Fruit fly (Drosophila melanogaster) whole organism, embryonic: ENCODE results near the gene CG42489.

Source experiments
- Antp ChIP-seq: fragments of 200-800 bp; sonication (Bioruptor generic); optimal IDR thresholded peaks from 3 replicates; lab custom pipeline; 2016; ENCODE audit warnings: missing biosample characterization, missing genetic modification characterization
- Awh ChIP-seq: fragments of 200-800 bp; sonication (Bioruptor generic); IDR thresholded peaks from 2 replicates; pipeline ENCODE4, ENCODE4 v1.3.6; 2022; ENCODE audit warnings: missing biosample characterization, missing genetic modification characterization
- C15 ChIP-seq: fragments of 200-800 bp; sonication (Bioruptor generic); IDR thresholded peaks from 3 replicates; pipeline ENCODE4 v1.3.6; 2022; ENCODE audit warnings: missing biosample characterization, missing genetic modification characterization
- CG1024 ChIP-seq: fragments of 200-800 bp; sonication (Bioruptor generic); IDR thresholded peaks from 2 replicates; pipeline ENCODE4 v1.3.6; 2022; ENCODE audit warnings: missing biosample characterization, missing genetic modification characterization
- CG10321 ChIP-seq: fragments of 200-800 bp; sonication (Bioruptor generic); IDR thresholded peaks from 2 replicates; pipeline ENCODE4 v1.3.6; 2022; ENCODE audit warnings: missing biosample characterization, missing genetic modification characterization
- CG10654 ChIP-seq: fragments of 200-800 bp; sonication (Bioruptor generic); optimal IDR thresholded peaks from 2 replicates; lab custom pipeline; 2016; ENCODE audit warnings: missing biosample characterization, missing genetic modification characterization
- CG10959 ChIP-seq: fragments of 200-800 bp; sonication (Bioruptor generic); IDR thresholded peaks from 2 replicates; pipeline ENCODE4 v1.3.6; 2022; ENCODE audit warnings: missing biosample characterization, missing genetic modification characterization
- CG11398 ChIP-seq: fragments of 200-800 bp; sonication (Bioruptor generic); optimal IDR thresholded peaks from 2 replicates; lab custom pipeline; 2016; ENCODE audit warnings: missing biosample characterization, missing genetic modification characterization
- CG12391 ChIP-seq: fragments of 200-800 bp; sonication (Bioruptor generic); optimal IDR thresholded peaks from 3 replicates; lab custom pipeline; 2018; ENCODE audit warnings: missing biosample characterization, mild to moderate bottlenecking, missing genetic modification characterization, moderate library complexity
- CG13123 ChIP-seq: fragments of 200-800 bp; sonication (Bioruptor generic); optimal IDR thresholded peaks from 2 replicates; lab custom pipeline; 2016; ENCODE audit warnings: missing biosample characterization, missing genetic modification characterization
- CG18262 ChIP-seq: fragments of 200-800 bp; optimal IDR thresholded peaks from 3 replicates; lab custom pipeline; 2019; ENCODE audit warnings: missing biosample characterization, mild to moderate bottlenecking, missing genetic modification characterization, moderate library complexity
- CG18764 ChIP-seq: fragments of 200-800 bp; sonication (Bioruptor generic); optimal IDR thresholded peaks from 3 replicates; lab custom pipeline; 2016; ENCODE audit warnings: missing biosample characterization, missing genetic modification characterization
- CG2120 ChIP-seq: fragments of 200-800 bp; sonication (Bioruptor generic); optimal IDR thresholded peaks from 3 replicates; lab custom pipeline; 2016; ENCODE audit warnings: missing biosample characterization, missing genetic modification characterization
- CG2678 ChIP-seq: fragments of 200-800 bp; sonication (Bioruptor generic); optimal IDR thresholded peaks from 3 replicates; lab custom pipeline; 2019; ENCODE audit warnings: missing biosample characterization, mild to moderate bottlenecking, missing genetic modification characterization, moderate library complexity
- CG34224 ChIP-seq: fragments of 200-800 bp; sonication (Bioruptor generic); IDR thresholded peaks from 3 replicates; pipeline ENCODE4 v1.3.6; 2022; ENCODE audit warnings: missing biosample characterization, missing genetic modification characterization; ENCODE audit not compliant: partially characterized antibody
- CG3847 ChIP-seq: fragments of 200-800 bp; sonication (Bioruptor generic); IDR thresholded peaks from 2 replicates; pipeline ENCODE4 v1.3.6; 2022; ENCODE audit warnings: missing biosample characterization, missing genetic modification characterization
- CG6689 ChIP-seq: fragments of 200-800 bp; sonication (Bioruptor generic); IDR thresholded peaks from 2 replicates; pipeline ENCODE4 v1.3.6; 2022; ENCODE audit warnings: missing biosample characterization, missing genetic modification characterization
- CG8944 ChIP-seq: fragments of 200-800 bp; sonication (Bioruptor generic); optimal IDR thresholded peaks from 3 replicates; lab custom pipeline; 2016; ENCODE audit warnings: missing biosample characterization, missing genetic modification characterization
- CG9609 ChIP-seq: fragments of 200-800 bp; sonication (Bioruptor generic); optimal IDR thresholded peaks from 3 replicates; lab custom pipeline; 2016; ENCODE audit warnings: missing biosample characterization, missing genetic modification characterization
- D19B ChIP-seq: fragments of 200-800 bp; sonication (Bioruptor generic); optimal IDR thresholded peaks from 2 replicates; lab custom pipeline; 2017; ENCODE audit warnings: missing biosample characterization, mild to moderate bottlenecking, missing genetic modification characterization
- Dek ChIP-seq: fragments of 200-800 bp; sonication (Bioruptor generic); optimal IDR thresholded peaks from 3 replicates; lab custom pipeline; 2019; ENCODE audit warnings: missing biosample characterization, mild to moderate bottlenecking, missing genetic modification characterization, moderate library complexity
- H2.0 ChIP-seq: fragments of 200-800 bp; sonication (Bioruptor generic); IDR thresholded peaks from 2 replicates; pipeline ENCODE4 v1.3.6; 2022; ENCODE audit warnings: missing biosample characterization, missing genetic modification characterization
- Hr39 ChIP-seq: fragments of >200 bp; optimal IDR thresholded peaks from 2 replicates; lab custom pipeline; 2017
- MTF-1 ChIP-seq: fragments of 200-800 bp; sonication (Bioruptor generic); optimal IDR thresholded peaks from 2 replicates; lab custom pipeline; 2018; ENCODE audit warnings: missing biosample characterization, mild to moderate bottlenecking, missing genetic modification characterization, borderline replicate concordance
- Nf-YB ChIP-seq: fragments of 200-800 bp; sonication (Bioruptor generic); optimal IDR thresholded peaks from 3 replicates; lab custom pipeline; 2019; ENCODE audit warnings: missing biosample characterization, mild to moderate bottlenecking, missing genetic modification characterization, moderate library complexity
- Ssrp ChIP-seq: fragments of 200-800 bp; sonication (Bioruptor generic); optimal IDR thresholded peaks from 2 replicates; lab custom pipeline; 2018; ENCODE audit warnings: missing biosample characterization, mild to moderate bottlenecking, missing genetic modification characterization, moderate library complexity
- Trl ChIP-seq, 3 experiments: fragments of >200 bp in 2 of 3; fragments of 200-800 bp in 1 of 3; sonication (Bioruptor generic) in 1 of 3; optimal IDR thresholded peaks; 2 replicates in 1 of 3; 3 replicates in 2 of 3; lab custom pipeline; 2016 to 2017; ENCODE audit warnings: missing biosample characterization in 1 of 3, missing genetic modification characterization in 1 of 3
- Vsx1 ChIP-seq: fragments of 200-800 bp; sonication (Bioruptor generic); optimal IDR thresholded peaks from 2 replicates; lab custom pipeline; 2017; ENCODE audit warnings: missing biosample characterization, mild to moderate bottlenecking, missing genetic modification characterization, missing genetic modification reagents
- abd-A ChIP-seq: fragments of 200-800 bp; sonication (Bioruptor generic); optimal IDR thresholded peaks from 3 replicates; lab custom pipeline; 2019; ENCODE audit warnings: missing biosample characterization, mild to moderate bottlenecking, missing genetic modification characterization, moderate library complexity
- az2 ChIP-seq: fragments of 200-800 bp; sonication (Bioruptor generic); optimal IDR thresholded peaks from 3 replicates; lab custom pipeline; 2016; ENCODE audit warnings: missing biosample characterization, missing genetic modification characterization
- cad ChIP-seq: fragments of >200 bp; optimal IDR thresholded peaks from 2 replicates; lab custom pipeline; 2017; ENCODE audit warnings: missing biosample characterization, missing genetic modification characterization
- chn ChIP-seq: fragments of 200-800 bp; sonication (Bioruptor generic); optimal IDR thresholded peaks from 2 replicates; lab custom pipeline; 2016; ENCODE audit warnings: missing biosample characterization, missing genetic modification characterization
- en ChIP-seq: fragments of 200-800 bp; sonication (Bioruptor generic); optimal IDR thresholded peaks from 2 replicates; lab custom pipeline; 2016; ENCODE audit warnings: missing biosample characterization, missing genetic modification characterization
- eve ChIP-seq, 2 experiments: fragments of >200 bp; optimal IDR thresholded peaks; 2 replicates each; lab custom pipeline; 2017; ENCODE audit warnings: missing biosample characterization in 2 of 2, missing genetic modification characterization in 2 of 2
- gsb-n ChIP-seq: fragments of 200-800 bp; sonication (Bioruptor generic); optimal IDR thresholded peaks from 3 replicates; lab custom pipeline; 2018; ENCODE audit warnings: missing biosample characterization, mild to moderate bottlenecking, missing genetic modification characterization
- jigr1 ChIP-seq: fragments of 200-800 bp; sonication (Bioruptor generic); IDR thresholded peaks from 3 replicates; pipeline ENCODE4 v1.3.6; 2022; ENCODE audit warnings: missing biosample characterization, missing genetic modification characterization
- kni ChIP-seq: fragments of 200-800 bp; sonication (Bioruptor generic); optimal IDR thresholded peaks from 3 replicates; lab custom pipeline; 2017; ENCODE audit warnings: mild to moderate bottlenecking, missing biosample characterization, missing genetic modification reagents, missing genetic modification characterization
- knrl ChIP-seq: fragments of 200-800 bp; sonication (Bioruptor generic); IDR thresholded peaks from 3 replicates; pipeline ENCODE4 v1.3.6; 2022; ENCODE audit warnings: missing biosample characterization, missing genetic modification characterization; ENCODE audit not compliant: partially characterized antibody
- lab ChIP-seq: fragments of 200-800 bp; sonication (Bioruptor generic); optimal IDR thresholded peaks from 3 replicates; lab custom pipeline; 2017; ENCODE audit warnings: missing biosample characterization, missing genetic modification characterization, mild to moderate bottlenecking, moderate library complexity, missing genetic modification reagents
- lilli ChIP-seq: fragments of 200-800 bp; sonication (Bioruptor generic); optimal IDR thresholded peaks from 3 replicates; lab custom pipeline; 2016; ENCODE audit warnings: missing biosample characterization, missing genetic modification characterization
- lola ChIP-seq, 3 experiments: fragments of >200 bp in 2 of 3; fragments of 200-800 bp in 1 of 3; sonication (Bioruptor generic) in 1 of 3; optimal IDR thresholded peaks; 2 replicates each; lab custom pipeline; 2017 to 2019; ENCODE audit warnings: missing biosample characterization in 3 of 3, missing genetic modification characterization in 3 of 3, mild to moderate bottlenecking in 1 of 3, moderate library complexity in 1 of 3
- nerfin-2 ChIP-seq: fragments of 200-800 bp; sonication (Bioruptor generic); IDR thresholded peaks from 2 replicates; pipeline ENCODE4 v1.3.6; 2022; ENCODE audit warnings: missing biosample characterization, missing genetic modification characterization; ENCODE audit not compliant: partially characterized antibody
- onecut ChIP-seq: fragments of 200-800 bp; sonication (Bioruptor generic); IDR thresholded peaks from 2 replicates; pipeline ENCODE4 v1.3.6; 2022; ENCODE audit warnings: missing biosample characterization, missing genetic modification characterization
- pb ChIP-seq: fragments of 200-800 bp; sonication (Bioruptor generic); optimal IDR thresholded peaks from 3 replicates; lab custom pipeline; 2016; ENCODE audit warnings: missing biosample characterization, missing genetic modification characterization
- pnt ChIP-seq: fragments of 200-800 bp; sonication (Bioruptor generic); optimal IDR thresholded peaks from 3 replicates; lab custom pipeline; 2016; ENCODE audit warnings: missing biosample characterization, missing genetic modification characterization
- slbo ChIP-seq: fragments of 200-800 bp; sonication (Bioruptor generic); IDR thresholded peaks from 2 replicates; pipeline ENCODE4 v1.3.6; 2022; ENCODE audit warnings: missing biosample characterization, missing genetic modification characterization
- stwl ChIP-seq: fragments of 200-800 bp; sonication (Bioruptor generic); optimal IDR thresholded peaks from 3 replicates; lab custom pipeline; 2018; ENCODE audit warnings: missing biosample characterization, mild to moderate bottlenecking, missing genetic modification characterization, moderate library complexity
- tap ChIP-seq: fragments of 200-800 bp; optimal IDR thresholded peaks from 3 replicates; lab custom pipeline; 2019; ENCODE audit warnings: missing biosample characterization, mild to moderate bottlenecking, missing genetic modification characterization, moderate library complexity
- tgo ChIP-seq: fragments of 200-800 bp; sonication (Bioruptor generic); IDR thresholded peaks from 3 replicates; pipeline ENCODE4 v1.3.6; 2022; ENCODE audit warnings: missing biosample characterization, missing genetic modification characterization
- trem ChIP-seq: fragments of 200-800 bp; optimal IDR thresholded peaks from 3 replicates; lab custom pipeline; 2019; ENCODE audit warnings: missing biosample characterization, mild to moderate bottlenecking, missing genetic modification characterization, moderate library complexity

Gene CG42489

DNA sequence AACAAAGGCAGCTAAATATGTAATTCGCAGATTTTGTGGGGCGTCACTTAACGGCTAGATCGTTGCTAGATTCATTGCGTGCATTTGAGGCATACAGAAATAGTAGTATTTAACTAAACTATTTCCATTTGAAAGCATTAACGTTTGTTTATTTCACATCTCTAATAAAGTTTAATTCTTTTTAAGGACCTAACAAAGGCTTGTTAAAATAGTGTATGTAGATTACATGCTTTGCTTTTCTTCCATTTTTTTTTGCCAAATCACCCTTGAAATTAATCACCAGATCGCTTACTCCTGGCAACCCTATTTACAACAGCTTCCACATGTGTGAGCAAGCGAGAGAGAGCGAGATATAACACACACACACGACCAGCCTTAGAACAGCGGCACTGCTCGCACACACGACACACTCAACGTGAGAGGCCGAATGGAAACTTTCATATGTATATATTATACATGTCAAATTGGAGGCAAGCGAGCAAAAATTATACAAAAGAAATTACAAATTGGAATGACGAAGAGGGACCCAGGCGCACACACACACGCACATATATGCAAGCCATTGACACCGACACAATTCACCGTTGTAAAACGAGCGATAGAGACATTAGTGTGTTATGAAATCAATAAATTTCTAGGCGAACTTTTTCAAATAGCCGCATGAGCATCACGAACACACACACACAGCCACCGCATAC, 4.8 kb upstream of the CG42489 start (continued):
- TF ChIP-seq CG2678 (tag; lab: Kevin White, UChicago) (peak; percentile 56), kni (GFP tag; lab: Kevin White, UChicago) (no peak), Awh (GFP tag; lab: Robert Waterston, UW) (peak; percentile 47; the same call in 1 of the 2 replicates), nerfin-2 (no peak), CG10654 (GFP tag; lab: Kevin White, UChicago) (no peak), CG11398 (peak; percentile 18), H2.0 (no peak), jigr1 (GFP tag; lab: Robert Waterston, UW) (no peak), D19B (GFP tag; lab: Kevin White, UChicago) (peak; percentile 34), CG18262 (tag; lab: Kevin White, UChicago) (peak; percentile 27), Trl (optimal IDR thresholded peaks at IDR 0.05; lab: Kevin White, UChicago) (peak; percentile 26 to 34), Trl (GFP tag; optimal IDR thresholded peaks at IDR 0.05; lab: Kevin White, UChicago) (peak; percentile 53), eve (GFP tag; optimal IDR thresholded peaks at IDR 0.05; lab: Kevin White, UChicago) (no peak), CG2120 (peak; percentile 74), Hr39 (lab: Kevin White, UChicago) (no peak), CG1024 (GFP tag; lab: Robert Waterston, UW) (no peak), lab (GFP tag; lab: Kevin White, UChicago) (peak; percentile 78), en (GFP tag; lab: Kevin White, UChicago) (no peak), knrl (GFP tag; lab: Robert Waterston, UW) (no peak), CG6689 (GFP tag; lab: Robert Waterston, UW) (peak; percentile 69), trem (tag; lab: Kevin White, UChicago) (no peak), lola (GFP tag; optimal IDR thresholded peaks at IDR 0.05; lab: Kevin White, UChicago) (peak in 1 of 3 experiments; percentile 50), cad (GFP tag; lab: Kevin White, UChicago) (no peak), lilli (GFP tag; lab: Kevin White, UChicago) (peak; percentile 69), CG34224 (GFP tag; lab: Robert Waterston, UW) (no peak), pnt (peak; percentile 23), Vsx1 (peak; percentile 10), slbo (GFP tag; lab: Robert Waterston, UW) (peak; percentile 64), CG10321 (GFP tag; lab: Robert Waterston, UW) (peak; percentile 85), CG3847 (GFP tag; lab: Robert Waterston, UW) (peak; percentile 50), CG8944 (GFP tag; lab: Kevin White, UChicago) (no peak), Dek (peak; percentile 63), chn (GFP tag; lab: Kevin White, UChicago) (peak; percentile 28), C15 (GFP tag; lab: Robert Waterston, UW) (no peak), pb (GFP tag; lab: Kevin White, UChicago) (no peak), Antp (GFP tag; lab: Kevin White, UChicago) (peak; percentile 33), stwl (tag; lab: Kevin White, UChicago) (peak; percentile 34), CG12391 (tag; lab: Kevin White, UChicago) (peak; percentile 60), gsb-n (tag; lab: Kevin White, UChicago) (peak; percentile 55), Ssrp (tag; lab: Kevin White, UChicago) (peak; percentile 36), CG10959 (GFP tag; lab: Robert Waterston, UW) (no peak), CG18764 (GFP tag; lab: Kevin White, UChicago) (peak; percentile 26), tgo (GFP tag; lab: Robert Waterston, UW) (peak; percentile 53), CG13123 (GFP tag; lab: Kevin White, UChicago) (no peak), tap (peak; percentile 24), onecut (GFP tag; lab: Robert Waterston, UW) (peak; percentile 51), abd-A (tag; lab: Kevin White, UChicago) (peak; percentile 88), Nf-YB (GFP tag; lab: Kevin White, UChicago) (peak; percentile 7), az2 (GFP tag; lab: Kevin White, UChicago) (peak; percentile 44), MTF-1 (GFP tag; lab: Kevin White, UChicago) (peak; percentile 62), CG9609 (GFP tag; lab: Kevin White, UChicago) (peak; percentile 48)
